Fruit fly (Drosophila melanogaster): ENCODE results near the gene kek1.

dm6 chr2L:12820045-12820444, 2.5 kb downstream of the kek1 start:
- TF ChIP-seq insv (optimal IDR thresholded peaks at IDR 0.05) (no peak), Sin3A (optimal IDR thresholded peaks at IDR 0.05) (no peak), h (optimal IDR thresholded peaks at IDR 0.05) (no peak)
